Fruit fly (Drosophila melanogaster) whole organism, embryonic: ENCODE results near the gene CG14818.
A peak's percentile ranks its signal among the peaks of the same experiment; 100 is the strongest.

Experiments used
- ATbp ChIP-seq: fragments of 200-800 bp; sonication (Bioruptor generic); optimal IDR thresholded peaks from 2 replicates; lab custom pipeline; 2017; ENCODE audit warnings: missing biosample characterization, mild to moderate bottlenecking, missing genetic modification characterization, missing genetic modification reagents
- CG10321 ChIP-seq: fragments of 200-800 bp; sonication (Bioruptor generic); IDR thresholded peaks from 2 replicates; pipeline ENCODE4 v1.3.6; 2022; ENCODE audit warnings: missing biosample characterization, missing genetic modification characterization
- CG10565 ChIP-seq: fragments of 200-800 bp; sonication (Bioruptor generic); optimal IDR thresholded peaks from 3 replicates; lab custom pipeline; 2016; ENCODE audit warnings: missing biosample characterization, mild to moderate bottlenecking, missing genetic modification characterization
- CG11560 ChIP-seq: fragments of 200-800 bp; sonication (Bioruptor generic); IDR thresholded peaks from 3 replicates; pipeline ENCODE4 v1.3.6; 2022; ENCODE audit warnings: missing biosample characterization, missing genetic modification characterization
- CG1233 ChIP-seq: fragments of 200-800 bp; sonication (Bioruptor generic); optimal IDR thresholded peaks from 4 replicates; lab custom pipeline; 2018; ENCODE audit warnings: missing biosample characterization, mild to moderate bottlenecking, missing genetic modification characterization
- CG12744 ChIP-seq: fragments of 200-800 bp; sonication (Bioruptor generic); optimal IDR thresholded peaks from 2 replicates; lab custom pipeline; 2016; ENCODE audit warnings: missing biosample characterization, missing genetic modification characterization
- CG13775 ChIP-seq: fragments of 200-800 bp; sonication (Bioruptor generic); optimal IDR thresholded peaks from 3 replicates; lab custom pipeline; 2017; ENCODE audit warnings: missing biosample characterization, mild to moderate bottlenecking, missing genetic modification characterization
- CG14710 ChIP-seq: fragments of 200-800 bp; sonication (Bioruptor generic); optimal IDR thresholded peaks from 3 replicates; lab custom pipeline; 2019; ENCODE audit warnings: missing biosample characterization, mild to moderate bottlenecking, missing genetic modification characterization, moderate library complexity
- CG14860 ChIP-seq: fragments of 200-800 bp; sonication (Bioruptor generic); IDR thresholded peaks from 3 replicates; pipeline ENCODE4 v1.3.6; 2022; ENCODE audit warnings: missing biosample characterization, missing genetic modification characterization; ENCODE audit not compliant: partially characterized antibody
- CG1602 ChIP-seq: fragments of 200-800 bp; sonication (Bioruptor generic); optimal IDR thresholded peaks from 3 replicates; lab custom pipeline; 2016; ENCODE audit warnings: missing biosample characterization, missing genetic modification characterization
- CG2120 ChIP-seq: fragments of 200-800 bp; sonication (Bioruptor generic); optimal IDR thresholded peaks from 3 replicates; lab custom pipeline; 2016; ENCODE audit warnings: missing biosample characterization, missing genetic modification characterization
- CG3995 ChIP-seq: fragments of 200-800 bp; sonication (Bioruptor generic); optimal IDR thresholded peaks from 3 replicates; lab custom pipeline; 2016; ENCODE audit warnings: missing biosample characterization, missing genetic modification characterization
- CG4424 ChIP-seq: fragments of 200-800 bp; sonication (Bioruptor generic); optimal IDR thresholded peaks from 3 replicates; lab custom pipeline; 2016; ENCODE audit warnings: missing biosample characterization, missing genetic modification characterization
- CG6254 ChIP-seq: fragments of 200-800 bp; sonication (Bioruptor generic); optimal IDR thresholded peaks from 3 replicates; lab custom pipeline; 2017; ENCODE audit warnings: mild to moderate bottlenecking, missing biosample characterization, missing genetic modification reagents, missing genetic modification characterization
- CG8478 ChIP-seq: fragments of >200 bp; optimal IDR thresholded peaks from 2 replicates; lab custom pipeline; 2018
- CG9215 ChIP-seq: fragments of 200-800 bp; sonication (Bioruptor generic); IDR thresholded peaks from 2 replicates; pipeline ENCODE4 v1.3.6; 2022; ENCODE audit warnings: missing biosample characterization, missing genetic modification characterization
- CG9609 ChIP-seq: fragments of 200-800 bp; sonication (Bioruptor generic); optimal IDR thresholded peaks from 3 replicates; lab custom pipeline; 2016; ENCODE audit warnings: missing biosample characterization, missing genetic modification characterization
- CHES-1-like ChIP-seq: fragments of 200-800 bp; sonication (Bioruptor generic); optimal IDR thresholded peaks from 2 replicates; lab custom pipeline; 2016; ENCODE audit warnings: missing biosample characterization, missing genetic modification characterization
- CoRest ChIP-seq: fragments of 200-800 bp; sonication (Bioruptor generic); optimal IDR thresholded peaks from 3 replicates; lab custom pipeline; 2018; ENCODE audit warnings: missing biosample characterization, mild to moderate bottlenecking, missing genetic modification characterization, moderate library complexity
- Dek ChIP-seq: fragments of 200-800 bp; sonication (Bioruptor generic); optimal IDR thresholded peaks from 3 replicates; lab custom pipeline; 2019; ENCODE audit warnings: missing biosample characterization, mild to moderate bottlenecking, missing genetic modification characterization, moderate library complexity
- Dip3 ChIP-seq: fragments of 200-800 bp; sonication (Bioruptor generic); optimal IDR thresholded peaks from 3 replicates; lab custom pipeline; 2016; ENCODE audit warnings: missing biosample characterization, missing genetic modification characterization
- E2f2 ChIP-seq: fragments of 200-800 bp; sonication (Bioruptor generic); IDR thresholded peaks from 2 replicates; pipeline ENCODE4 v1.3.6; 2022; ENCODE audit warnings: missing biosample characterization, missing genetic modification characterization
- MBD-R2 ChIP-seq: fragments of 200-800 bp; sonication (Bioruptor generic); IDR thresholded peaks from 2 replicates; pipeline ENCODE4 v1.3.6; 2022; ENCODE audit warnings: missing biosample characterization, missing genetic modification characterization
- Mad ChIP-seq: fragments of 200-800 bp; sonication (Bioruptor generic); optimal IDR thresholded peaks from 2 replicates; lab custom pipeline; 2016; ENCODE audit warnings: missing biosample characterization, missing genetic modification characterization
- Nf-YB ChIP-seq: fragments of 200-800 bp; sonication (Bioruptor generic); optimal IDR thresholded peaks from 3 replicates; lab custom pipeline; 2019; ENCODE audit warnings: missing biosample characterization, mild to moderate bottlenecking, missing genetic modification characterization, moderate library complexity
- NfI ChIP-seq: fragments of 200-800 bp; sonication (Bioruptor generic); optimal IDR thresholded peaks from 3 replicates; lab custom pipeline; 2018; ENCODE audit warnings: missing biosample characterization, mild to moderate bottlenecking, missing genetic modification characterization, moderate library complexity
- PHDP ChIP-seq: fragments of 200-800 bp; sonication (Bioruptor generic); optimal IDR thresholded peaks from 3 replicates; lab custom pipeline; 2018; ENCODE audit warnings: missing biosample characterization, mild to moderate bottlenecking, missing genetic modification characterization, moderate library complexity
- Poxn ChIP-seq: fragments of 200-800 bp; sonication (Bioruptor generic); IDR thresholded peaks from 2 replicates; pipeline ENCODE4 v1.3.6; 2022; ENCODE audit warnings: missing biosample characterization, missing genetic modification characterization
- Rx ChIP-seq: fragments of 200-800 bp; sonication (Bioruptor generic); IDR thresholded peaks from 2 replicates; pipeline ENCODE4 v1.3.6; 2022; ENCODE audit warnings: missing biosample characterization, missing genetic modification characterization
- Sry-β ChIP-seq: fragments of 200-800 bp; sonication (Bioruptor generic); optimal IDR thresholded peaks from 2 replicates; lab custom pipeline; 2018; ENCODE audit warnings: missing biosample characterization, mild to moderate bottlenecking, missing genetic modification characterization, moderate library complexity
- bowl ChIP-seq: fragments of 200-800 bp; sonication (Bioruptor generic); IDR thresholded peaks from 2 replicates; pipeline ENCODE4 v1.3.6; 2022; ENCODE audit warnings: missing biosample characterization, missing genetic modification characterization
- cato ChIP-seq: fragments of 200-800 bp; sonication (Bioruptor generic); optimal IDR thresholded peaks from 2 replicates; lab custom pipeline; 2016; ENCODE audit warnings: missing biosample characterization, missing genetic modification characterization, borderline replicate concordance
- cg ChIP-seq: fragments of 200-800 bp; sonication (Bioruptor generic); optimal IDR thresholded peaks from 3 replicates; lab custom pipeline; 2019; ENCODE audit warnings: missing biosample characterization, mild to moderate bottlenecking, missing genetic modification characterization, moderate library complexity
- chm ChIP-seq: fragments of 200-800 bp; sonication (Bioruptor generic); IDR thresholded peaks from 2 replicates; pipeline ENCODE4 v1.3.6; 2022; ENCODE audit warnings: missing biosample characterization, missing genetic modification characterization
- croc ChIP-seq: fragments of 200-800 bp; sonication (Bioruptor generic); conservative IDR thresholded peaks from 3 replicates; pipeline ENCODE4 v1.3.6; 2022; ENCODE audit warnings: missing biosample characterization, missing genetic modification characterization
- crp ChIP-seq, 2 experiments: fragments of 200-800 bp; sonication (Bioruptor generic); optimal IDR thresholded peaks; 2 replicates in 1 of 2; 3 replicates in 1 of 2; lab custom pipeline; 2017; ENCODE audit warnings: missing biosample characterization in 2 of 2, missing genetic modification characterization in 2 of 2, mild to moderate bottlenecking in 1 of 2, moderate library complexity in 1 of 2
- dan ChIP-seq: fragments of 200-800 bp; sonication (Bioruptor generic); IDR thresholded peaks from 2 replicates; pipeline ENCODE4 v1.3.6; 2022; ENCODE audit warnings: missing biosample characterization, missing genetic modification characterization
- gsb ChIP-seq: fragments of 200-800 bp; sonication (Bioruptor generic); IDR thresholded peaks from 2 replicates; pipeline ENCODE4 v1.3.6; 2022; ENCODE audit warnings: missing biosample characterization, missing genetic modification characterization
- gt ChIP-seq: fragments of 200-800 bp; sonication (Bioruptor generic); IDR thresholded peaks from 2 replicates; pipeline ENCODE4 v1.3.6; 2022; ENCODE audit warnings: missing biosample characterization, missing genetic modification characterization
- lab ChIP-seq: fragments of 200-800 bp; sonication (Bioruptor generic); optimal IDR thresholded peaks from 3 replicates; lab custom pipeline; 2017; ENCODE audit warnings: missing biosample characterization, missing genetic modification characterization, mild to moderate bottlenecking, moderate library complexity, missing genetic modification reagents
- mam ChIP-seq: fragments of 200-800 bp; sonication (Bioruptor generic); optimal IDR thresholded peaks from 3 replicates; lab custom pipeline; 2016; ENCODE audit warnings: missing biosample characterization, missing genetic modification characterization
- mirr ChIP-seq: fragments of 200-800 bp; sonication (Bioruptor generic); optimal IDR thresholded peaks from 3 replicates; lab custom pipeline; 2018; ENCODE audit warnings: missing biosample characterization, mild to moderate bottlenecking, missing genetic modification characterization
- pan ChIP-seq, 4 experiments: fragments of >200 bp in 3 of 4; fragments of 200-800 bp in 1 of 4; sonication (Bioruptor generic) in 1 of 4; optimal IDR thresholded peaks in 3 of 4; IDR thresholded peaks in 1 of 4; 2 replicates each; pipeline versions ENCODE4 v1.3.6 to Lab custom; 2017 to 2022; ENCODE audit warnings: missing biosample characterization in 2 of 4, missing genetic modification characterization in 2 of 4, mixed read lengths in 1 of 4
- pb ChIP-seq: fragments of 200-800 bp; sonication (Bioruptor generic); optimal IDR thresholded peaks from 3 replicates; lab custom pipeline; 2016; ENCODE audit warnings: missing biosample characterization, missing genetic modification characterization
- peb ChIP-seq: fragments of 200-800 bp; sonication (Bioruptor generic); IDR thresholded peaks from 2 replicates; pipeline ENCODE4 v1.3.6; 2022; ENCODE audit warnings: missing biosample characterization, missing genetic modification characterization
- pzg ChIP-seq: fragments of 200-800 bp; sonication (Bioruptor generic); optimal IDR thresholded peaks from 3 replicates; lab custom pipeline; 2018; ENCODE audit warnings: missing biosample characterization, mild to moderate bottlenecking, missing genetic modification characterization, moderate library complexity
- rib ChIP-seq: fragments of 200-800 bp; sonication (Bioruptor generic); IDR thresholded peaks from 2 replicates; pipeline ENCODE4 v1.3.6; 2022; ENCODE audit warnings: missing biosample characterization, missing genetic modification characterization
- ro ChIP-seq: fragments of 200-800 bp; sonication (Bioruptor generic); IDR thresholded peaks from 2 replicates; pipeline ENCODE4 v1.3.6; 2022; ENCODE audit warnings: missing biosample characterization, missing genetic modification characterization
- tgo ChIP-seq: fragments of 200-800 bp; sonication (Bioruptor generic); IDR thresholded peaks from 3 replicates; pipeline ENCODE4 v1.3.6; 2022; ENCODE audit warnings: missing biosample characterization, missing genetic modification characterization
- vvl ChIP-seq: fragments of 200-800 bp; sonication (Bioruptor generic); IDR thresholded peaks from 2 replicates; pipeline ENCODE4 v1.3.6; 2022; ENCODE audit warnings: missing biosample characterization, missing genetic modification characterization
- zfh1 ChIP-seq: fragments of 200-800 bp; sonication (Bioruptor generic); IDR thresholded peaks from 3 replicates; pipeline ENCODE4 v1.3.6; 2022; ENCODE audit warnings: missing biosample characterization, missing genetic modification characterization

CG14818 gene

DNA sequence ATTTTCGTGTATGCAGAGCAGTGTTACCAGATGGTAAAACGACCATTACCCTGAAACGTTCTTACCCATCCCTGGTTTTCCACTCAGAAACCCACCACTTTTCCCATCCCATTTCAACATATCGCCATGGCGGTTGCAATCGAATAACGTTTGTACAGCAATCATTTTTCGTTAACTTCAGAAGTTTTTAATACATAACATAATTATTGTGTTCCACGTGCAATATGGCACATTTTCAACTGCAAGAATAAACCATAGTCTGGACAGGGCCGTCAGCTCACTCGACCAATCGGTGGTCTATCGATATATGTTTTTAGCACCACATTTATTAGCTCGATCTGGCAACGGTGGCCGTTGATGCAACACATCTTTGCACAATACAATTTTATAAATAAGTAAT lies 10.4 kb upstream of the CG14818 start, which contains the start of the genes trr and mRpL16 (continued):
- peak; percentile 59 for TF ChIP-seq NfI
- no peak for TF ChIP-seq CG10321 (GFP tag; lab: Robert Waterston, UW)
- peak; percentile 34 for TF ChIP-seq Dip3 (GFP tag; lab: Kevin White, UChicago)
- peak in 1 of 2 experiments; percentile 24 for TF ChIP-seq crp (GFP tag; optimal IDR thresholded peaks at IDR 0.05; lab: Kevin White, UChicago)
- no peak for TF ChIP-seq CG3995 (GFP tag; lab: Kevin White, UChicago)
- no peak for TF ChIP-seq chm
- TF ChIP-seq Rx (GFP tag; lab: Robert Waterston, UW) = no peak
- TF ChIP-seq CG1602 (GFP tag; lab: Kevin White, UChicago) = no peak
- no peak for TF ChIP-seq ATbp (GFP tag; lab: Kevin White, UChicago)
- TF ChIP-seq bowl (GFP tag; lab: Robert Waterston, UW) = no peak
- TF ChIP-seq CG1233 (GFP tag; lab: Kevin White, UChicago) = no peak
- TF ChIP-seq Mad (GFP tag; lab: Kevin White, UChicago) = peak; percentile 58
- TF ChIP-seq pb (GFP tag; lab: Kevin White, UChicago) = no peak
- TF ChIP-seq CG8478 (lab: Kevin White, UChicago) = no peak
- peak; percentile 42 for TF ChIP-seq CoRest (tag; lab: Kevin White, UChicago)
- TF ChIP-seq MBD-R2 (GFP tag; lab: Robert Waterston, UW) = peak; percentile 84
- no peak for TF ChIP-seq CG6254 (GFP tag; lab: Kevin White, UChicago)
- no peak for TF ChIP-seq gsb (GFP tag; lab: Robert Waterston, UW)
- TF ChIP-seq cg (GFP tag; lab: Kevin White, UChicago) = peak; percentile 7
- no peak for TF ChIP-seq lab (GFP tag; lab: Kevin White, UChicago)
- peak; percentile 40 for TF ChIP-seq mirr (GFP tag; lab: Kevin White, UChicago)
- peak; percentile 77 for TF ChIP-seq CG14710 (tag; lab: Kevin White, UChicago)
- TF ChIP-seq CG11560 (tag; lab: Robert Waterston, UW) = peak; percentile 55; the same call in 1 of the 3 replicates
- peak; percentile 40 for TF ChIP-seq CG13775 (GFP tag; lab: Kevin White, UChicago)
- peak; percentile 43; the same call in 1 of the 3 replicates for TF ChIP-seq zfh1
- TF ChIP-seq pan (optimal IDR thresholded peaks at IDR 0.05; lab: Kevin White, UChicago) = no peak
- TF ChIP-seq pan (GFP tag; optimal IDR thresholded peaks at IDR 0.05 in 1 of 2, IDR thresholded peaks at IDR 0.05 in 1 of 2) = no peak
- TF ChIP-seq rib (GFP tag; lab: Robert Waterston, UW) = no peak
- TF ChIP-seq E2f2 = peak; percentile 40; the same call in 1 of the 2 replicates
- peak; percentile 73 for TF ChIP-seq CG2120 (GFP tag; lab: Kevin White, UChicago)
- no peak for TF ChIP-seq CG12744
- peak; percentile 22 for TF ChIP-seq CG9609 (GFP tag; lab: Kevin White, UChicago)
- no peak for TF ChIP-seq PHDP (tag; lab: Kevin White, UChicago)
- no peak for TF ChIP-seq croc
- peak; percentile 6 for TF ChIP-seq Sry-β (GFP tag; lab: Kevin White, UChicago)
- peak; percentile 25 for TF ChIP-seq Dek
- peak; percentile 28; the same call in 1 of the 3 replicates for TF ChIP-seq CG14860 (GFP tag; lab: Robert Waterston, UW)
- 0 out of 3 replicates have a peak, but pooled peaks have one; percentile 17 for TF ChIP-seq tgo (GFP tag; lab: Robert Waterston, UW)
- no peak for TF ChIP-seq CG10565 (GFP tag; lab: Kevin White, UChicago)
- TF ChIP-seq vvl (GFP tag; lab: Robert Waterston, UW) = peak; percentile 57
- TF ChIP-seq Poxn (GFP tag; lab: Robert Waterston, UW) = no peak
- TF ChIP-seq dan (GFP tag; lab: Robert Waterston, UW) = no peak
- TF ChIP-seq peb (GFP tag; lab: Robert Waterston, UW) = no peak
- no peak for TF ChIP-seq CG4424 (GFP tag; lab: Kevin White, UChicago)
- peak; percentile 44 for TF ChIP-seq CHES-1-like (GFP tag; lab: Kevin White, UChicago)
- no peak for TF ChIP-seq gt (GFP tag; lab: Robert Waterston, UW)
- peak; percentile 16 for TF ChIP-seq mam (GFP tag; lab: Kevin White, UChicago)
- no peak for TF ChIP-seq cato (GFP tag; lab: Kevin White, UChicago)
- no peak for TF ChIP-seq Nf-YB (GFP tag; lab: Kevin White, UChicago)
- TF ChIP-seq pzg = peak; percentile 88
- peak; percentile 44; the same call in 1 of the 2 replicates for TF ChIP-seq CG9215 (GFP tag; lab: Robert Waterston, UW)
- TF ChIP-seq ro = no peak
